Worm (Caenorhabditis elegans) whole organism, L3 larva: Measurements from ENCODE around the gene C16A3.2.

ENCODE experiments used
- ama-1 ChIP-seq: fragments of 150-350 bp; optimal IDR thresholded peaks from 2 replicates; lab custom pipeline; 2018
- ceh-9 ChIP-seq: sonication (generic microtip); optimal IDR thresholded peaks from 2 replicates; lab custom pipeline; 2018; ENCODE audit warnings: missing biosample characterization, missing genetic modification characterization
- daf-12 ChIP-seq: fragments of 150-350 bp; optimal IDR thresholded peaks from 2 replicates; lab custom pipeline; 2014; ENCODE audit warnings: missing biosample characterization, missing genetic modification reagents, missing genetic modification characterization
- egl-27 ChIP-seq: sonication (generic microtip); optimal IDR thresholded peaks from 4 replicates; lab custom pipeline; 2017; ENCODE audit warnings: missing biosample characterization, missing genetic modification reagents, missing genetic modification characterization
- egl-5 ChIP-seq: fragments of 150-350 bp; optimal IDR thresholded peaks from 2 replicates; lab custom pipeline; 2017; ENCODE audit warnings: missing biosample characterization, missing genetic modification reagents, missing genetic modification characterization, inconsistent platforms
- elt-1 ChIP-seq: fragments of 150-350 bp; optimal IDR thresholded peaks from 2 replicates; lab custom pipeline; 2014; ENCODE audit warnings: missing biosample characterization, missing genetic modification characterization
- elt-2 ChIP-seq: sonication (generic microtip); optimal IDR thresholded peaks from 2 replicates; lab custom pipeline; 2016; ENCODE audit warnings: missing genetic modification reagents, mild to moderate bottlenecking, missing genetic modification characterization, missing compliant biosample characterization
- elt-3 ChIP-seq, 3 experiments: fragments of 150-350 bp in 1 of 3; sonication (generic microtip) in 2 of 3; optimal IDR thresholded peaks; 2 replicates in 2 of 3; 4 replicates in 1 of 3; lab custom pipeline; 2014 to 2017; ENCODE audit warnings: missing biosample characterization in 3 of 3, missing genetic modification characterization in 3 of 3
- eor-1 ChIP-seq, 2 experiments: fragments of 150-350 bp; optimal IDR thresholded peaks; 2 replicates each; lab custom pipeline; 2014 to 2018; ENCODE audit warnings: missing biosample characterization in 2 of 2, missing genetic modification characterization in 2 of 2
- fkh-10 ChIP-seq: sonication (generic microtip); optimal IDR thresholded peaks from 2 replicates; lab custom pipeline; 2017; ENCODE audit warnings: missing biosample characterization, missing genetic modification reagents, missing genetic modification characterization
- jun-1 ChIP-seq: fragments of 150-350 bp; optimal IDR thresholded peaks from 2 replicates; lab custom pipeline; 2014; ENCODE audit warnings: missing biosample characterization, missing genetic modification reagents, missing genetic modification characterization
- lin-15B ChIP-seq: fragments of 150-350 bp; optimal IDR thresholded peaks from 2 replicates; lab custom pipeline; 2014; ENCODE audit warnings: missing biosample characterization, missing genetic modification characterization
- lin-39 ChIP-seq: fragments of 150-350 bp; optimal IDR thresholded peaks from 2 replicates; lab custom pipeline; 2018; ENCODE audit warnings: missing biosample characterization, missing genetic modification reagents, missing genetic modification characterization
- lsy-12 ChIP-seq: sonication (generic microtip); optimal IDR thresholded peaks from 2 replicates; lab custom pipeline; 2016; ENCODE audit warnings: mild to moderate bottlenecking, missing genetic modification characterization, missing compliant biosample characterization
- nfya-1 ChIP-seq: sonication (generic microtip); optimal IDR thresholded peaks from 2 replicates; lab custom pipeline; 2017; ENCODE audit warnings: missing genetic modification characterization, mild to moderate bottlenecking, missing compliant biosample characterization, antibody characterized with exemption, moderate library complexity; ENCODE audit not compliant: insufficient read depth
- nhr-11 ChIP-seq: fragments of 150-350 bp; optimal IDR thresholded peaks from 2 replicates; lab custom pipeline; 2014; ENCODE audit warnings: missing biosample characterization, missing genetic modification characterization
- nhr-12 ChIP-seq: fragments of 150-350 bp; optimal IDR thresholded peaks from 2 replicates; lab custom pipeline; 2014; ENCODE audit warnings: missing biosample characterization, missing genetic modification characterization
- nhr-237 ChIP-seq: fragments of 150-350 bp; optimal IDR thresholded peaks from 2 replicates; lab custom pipeline; 2014; ENCODE audit warnings: missing biosample characterization, missing genetic modification characterization
- nhr-25 ChIP-seq: sonication (generic microtip); optimal IDR thresholded peaks from 2 replicates; lab custom pipeline; 2017; ENCODE audit warnings: missing biosample characterization, missing genetic modification characterization
- nhr-43 ChIP-seq: sonication (generic microtip); optimal IDR thresholded peaks from 2 replicates; lab custom pipeline; 2016; ENCODE audit warnings: mild to moderate bottlenecking, missing genetic modification characterization, missing compliant biosample characterization; ENCODE audit not compliant: poor library complexity, severe bottlenecking
- nhr-67 ChIP-seq: fragments of 150-350 bp; optimal IDR thresholded peaks from 2 replicates; lab custom pipeline; 2014; ENCODE audit warnings: missing biosample characterization, missing genetic modification characterization
- nhr-76 ChIP-seq: fragments of 150-350 bp; sonication (generic microtip); optimal IDR thresholded peaks from 5 replicates; lab custom pipeline; 2014; ENCODE audit warnings: missing biosample characterization, missing genetic modification characterization
- nhr-77 ChIP-seq: fragments of 150-350 bp; optimal IDR thresholded peaks from 2 replicates; lab custom pipeline; 2014; ENCODE audit warnings: missing biosample characterization, missing genetic modification characterization
- pha-4 ChIP-seq: fragments of 150-350 bp; optimal IDR thresholded peaks from 2 replicates; lab custom pipeline; 2014; ENCODE audit warnings: missing biosample characterization, missing genetic modification reagents, missing genetic modification characterization
- pqm-1 ChIP-seq: fragments of 150-350 bp; optimal IDR thresholded peaks from 2 replicates; lab custom pipeline; 2017; ENCODE audit warnings: missing biosample characterization, missing genetic modification characterization, inconsistent platforms
- skn-1 ChIP-seq: fragments of 150-350 bp; optimal IDR thresholded peaks from 2 replicates; lab custom pipeline; 2014; ENCODE audit warnings: missing biosample characterization, missing genetic modification characterization
- snpc-4 ChIP-seq: fragments of 150-350 bp; optimal IDR thresholded peaks from 2 replicates; lab custom pipeline; 2014; ENCODE audit warnings: missing biosample characterization, missing genetic modification characterization
- unc-39 ChIP-seq: sonication (generic microtip); optimal IDR thresholded peaks from 4 replicates; lab custom pipeline; 2017; ENCODE audit warnings: missing biosample characterization, missing genetic modification characterization
- zag-1 ChIP-seq: fragments of 150-350 bp; optimal IDR thresholded peaks from 2 replicates; lab custom pipeline; 2014; ENCODE audit warnings: missing biosample characterization, missing genetic modification characterization

C16A3.2 gene

DNA sequence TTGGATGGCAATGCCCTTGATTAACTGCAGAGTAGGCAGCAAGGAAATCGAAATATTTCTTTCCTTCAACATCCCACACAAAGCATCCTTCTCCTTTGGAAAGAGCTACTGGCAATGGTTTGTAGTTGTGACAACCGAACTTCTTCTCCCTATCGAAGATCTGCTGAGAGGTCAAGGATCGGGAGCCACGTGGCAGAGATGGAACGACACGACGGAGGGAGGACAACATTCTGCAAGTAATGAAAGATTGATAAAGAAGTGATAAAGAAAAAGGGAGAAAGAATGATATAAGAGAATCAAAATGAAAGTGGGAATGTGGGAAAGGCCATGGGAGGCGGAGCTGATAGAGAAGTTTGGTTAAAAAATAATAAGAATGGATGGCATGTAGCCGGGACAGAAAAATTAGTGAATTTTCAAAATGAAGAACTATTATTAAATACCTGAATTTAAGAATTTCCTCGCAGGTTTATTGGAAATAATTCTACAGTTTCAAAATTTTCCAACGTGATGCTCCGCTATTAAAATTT is 6.1 kb downstream of the C16A3.2 start, which contains the start of gene oatr-1:
Gene oatr-1 (minus strand): TSS at position 477 of the 527 bp plus-strand sequence.
- TF ChIP-seq ama-1 (lab: Kevin White, UChicago) = no peak
- no peak for TF ChIP-seq nhr-11 (tag; lab: Kevin White, UChicago)

DNA sequence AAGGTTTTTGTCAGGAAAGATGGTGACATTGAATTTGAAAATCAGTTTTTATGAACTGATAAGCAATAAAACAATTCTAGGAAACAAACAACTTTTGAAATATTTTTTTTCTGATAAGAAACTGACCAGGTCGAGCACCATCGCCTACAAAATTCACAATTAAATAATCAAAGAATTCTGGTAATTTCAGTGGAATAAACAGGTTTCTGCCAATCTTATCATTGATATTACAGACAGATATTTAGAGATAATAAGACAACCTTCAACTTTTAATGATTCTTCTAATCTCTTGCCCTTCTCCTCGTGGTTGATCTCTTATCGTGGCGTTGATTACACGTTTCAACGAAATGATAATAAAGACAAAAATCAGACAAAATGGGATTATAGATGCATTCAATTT is 6.7 kb downstream of the C16A3.2 start:
- TF ChIP-seq skn-1 (tag; lab: Kevin White, UChicago) (peak; percentile 11), elt-2 (tag; lab: Kevin White, UChicago) (peak; percentile 95), elt-3 (tag; optimal IDR thresholded peaks at IDR 0.05; lab: Kevin White, UChicago) (peak; percentile 2 to 100 (median 82)), pha-4 (peak; percentile 32), pqm-1 (peak; percentile 85), jun-1 (tag; lab: Kevin White, UChicago) (peak; percentile 20), nhr-43 (tag; lab: Kevin White, UChicago) (peak; percentile 70), nhr-77 (tag; lab: Kevin White, UChicago) (no peak), nhr-25 (peak; percentile 73), zag-1 (tag; lab: Kevin White, UChicago) (no peak)

DNA sequence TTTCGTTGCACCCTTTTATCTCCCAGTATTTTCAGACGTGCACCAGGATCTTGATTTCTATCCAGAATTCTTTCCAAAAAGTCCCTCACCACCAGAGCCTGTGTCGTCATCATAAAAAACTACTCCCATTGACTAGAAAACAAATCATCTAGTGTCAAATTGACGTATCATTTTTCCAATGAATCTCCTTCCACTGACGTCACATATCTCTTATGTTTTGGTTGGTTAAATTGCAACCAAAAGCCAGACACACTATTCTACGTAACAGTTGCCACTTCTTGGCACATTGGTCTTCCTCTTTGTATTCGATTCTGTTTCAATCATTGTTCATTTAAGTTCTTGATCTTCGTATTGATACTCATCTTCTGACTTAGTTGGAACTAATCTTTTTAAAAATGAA is 8.5 kb downstream of the C16A3.2 start:
- no peak for TF ChIP-seq egl-5
- TF ChIP-seq eor-1 (tag; optimal IDR thresholded peaks at IDR 0.05; lab: Kevin White, UChicago) = no peak
- no peak for TF ChIP-seq nhr-76 (tag; lab: Kevin White, UChicago)
- TF ChIP-seq ceh-9 (tag; lab: Kevin White, UChicago) = no peak
- no peak for TF ChIP-seq lin-15B (tag; lab: Kevin White, UChicago)
- no peak for TF ChIP-seq elt-3 (tag; optimal IDR thresholded peaks at IDR 0.05; lab: Kevin White, UChicago)
- TF ChIP-seq skn-1 (tag; lab: Kevin White, UChicago) = no peak
- peak; percentile 22 for TF ChIP-seq nfya-1 (tag; lab: Kevin White, UChicago)
- TF ChIP-seq lin-39 (tag; lab: Kevin White, UChicago) = no peak
- TF ChIP-seq nhr-67 = no peak
- no peak for TF ChIP-seq unc-39 (tag; lab: Kevin White, UChicago)
- no peak for TF ChIP-seq nhr-43 (tag; lab: Kevin White, UChicago)
- TF ChIP-seq nhr-11 (tag; lab: Kevin White, UChicago) = peak; percentile 31
- TF ChIP-seq elt-1 (tag; lab: Kevin White, UChicago) = no peak
- no peak for TF ChIP-seq jun-1 (tag; lab: Kevin White, UChicago)

DNA sequence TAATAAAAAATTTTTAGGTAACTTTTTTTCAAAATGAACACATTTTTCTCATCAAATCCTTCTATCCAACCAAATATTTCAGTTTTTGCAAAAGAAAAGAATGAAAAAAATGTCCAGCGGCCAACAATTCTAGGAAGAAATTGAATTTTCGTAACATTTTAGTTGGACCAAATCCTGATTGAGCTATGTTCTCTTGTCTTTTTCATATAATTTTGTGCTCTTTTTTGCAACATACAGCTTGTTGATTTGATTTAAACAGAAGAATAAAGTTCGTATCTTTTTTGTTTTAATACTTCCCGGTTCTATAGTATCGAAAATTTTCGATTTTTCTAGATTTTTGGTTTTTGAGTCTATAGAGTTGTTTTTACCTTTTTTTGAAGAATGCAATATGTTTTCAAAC is 9.8 kb downstream of the C16A3.2 start:
- peak; percentile 59 for TF ChIP-seq fkh-10 (GFP tag; lab: Kevin White, UChicago)
- no peak for TF ChIP-seq snpc-4 (tag; lab: Kevin White, UChicago)

DNA sequence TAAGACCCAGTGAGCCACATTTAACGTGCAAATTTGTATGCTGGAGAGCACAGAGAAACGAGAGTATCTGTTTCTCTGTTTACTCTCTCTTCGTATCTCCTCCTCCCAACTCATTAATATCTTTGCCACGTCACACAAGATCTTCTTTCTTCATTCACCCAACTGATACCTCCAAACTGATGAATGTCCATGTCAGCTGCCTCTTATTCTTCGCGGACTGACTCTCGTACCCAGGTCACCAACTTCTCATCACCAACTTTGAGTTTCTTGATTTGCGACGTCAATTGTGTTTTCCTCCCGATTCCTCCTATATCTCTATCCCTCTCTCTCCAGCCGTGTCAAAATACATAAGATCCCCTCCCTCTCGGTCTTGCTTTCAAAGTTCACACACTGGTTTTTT is 12.7 kb downstream of the C16A3.2 start:
- TF ChIP-seq egl-5 (no peak), ceh-9 (tag; lab: Kevin White, UChicago) (no peak), nfya-1 (tag; lab: Kevin White, UChicago) (peak; percentile 23), lin-39 (tag; lab: Kevin White, UChicago) (peak; percentile 56), nhr-11 (tag; lab: Kevin White, UChicago) (peak; percentile 65), lsy-12 (tag; lab: Kevin White, UChicago) (no peak)

DNA sequence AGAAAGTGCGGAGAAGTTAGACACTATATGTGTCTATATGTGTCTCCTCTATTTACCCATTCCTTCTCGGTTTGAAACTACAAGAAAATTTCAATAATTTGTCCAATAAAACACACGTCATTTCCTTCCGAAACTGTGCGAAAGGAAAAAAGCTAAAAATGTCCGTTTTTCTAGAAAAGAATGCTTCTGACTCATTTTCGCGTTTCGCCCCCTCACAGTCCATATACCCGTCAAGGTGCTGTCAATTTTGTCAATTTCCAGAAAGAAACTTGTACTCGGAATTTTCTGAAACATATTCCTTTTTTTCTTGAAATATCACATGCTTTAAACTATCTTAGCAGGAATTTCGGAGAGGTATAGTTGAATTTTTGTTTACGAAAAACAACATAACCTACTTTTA is 13.2 kb downstream of the C16A3.2 start:
- TF ChIP-seq ceh-9 (tag; lab: Kevin White, UChicago) = no peak
- TF ChIP-seq nhr-237 = no peak
- TF ChIP-seq daf-12 (tag; lab: Kevin White, UChicago) = no peak

DNA sequence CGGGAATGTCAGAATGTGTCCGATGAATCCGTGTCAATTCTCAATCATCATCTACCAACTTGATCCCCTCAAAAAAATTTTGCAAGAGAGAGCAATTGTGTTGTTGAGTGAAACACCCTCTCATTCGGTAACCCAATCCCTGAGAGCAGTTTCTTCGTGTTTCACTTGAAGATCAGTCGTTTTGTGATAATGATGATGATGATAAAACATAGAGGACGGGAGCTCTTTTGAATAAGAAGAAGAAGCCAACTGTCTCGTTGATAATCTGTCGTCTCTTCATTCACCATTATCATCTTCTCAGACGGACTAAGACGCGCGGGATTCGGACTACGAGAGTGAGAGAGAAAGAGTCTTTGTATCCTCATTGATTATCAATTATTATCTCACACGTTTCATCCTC is 15.5 kb downstream of the C16A3.2 start:
- no peak for TF ChIP-seq nhr-12 (tag; lab: Kevin White, UChicago)
- no peak for TF ChIP-seq egl-27
- TF ChIP-seq lin-39 (tag; lab: Kevin White, UChicago) = peak; percentile 31
- TF ChIP-seq nhr-11 (tag; lab: Kevin White, UChicago) = peak; percentile 78
- no peak for TF ChIP-seq elt-2 (tag; lab: Kevin White, UChicago)
- peak; percentile 37 for TF ChIP-seq nfya-1 (tag; lab: Kevin White, UChicago)
- no peak for TF ChIP-seq nhr-43 (tag; lab: Kevin White, UChicago)
- TF ChIP-seq, all 47 proteins: peak for 3
